Fruit fly (Drosophila melanogaster) whole organism, embryonic: ENCODE measurements around the gene CG13893.

Experiments used
- Bgb ChIP-seq: fragments of 200-800 bp; sonication (Bioruptor generic); IDR thresholded peaks from 2 replicates; pipeline ENCODE4 v1.3.6; 2022; ENCODE audit warnings: missing biosample characterization, missing genetic modification characterization; ENCODE audit not compliant: partially characterized antibody
- CG10209 ChIP-seq: fragments of 200-800 bp; sonication (Bioruptor generic); optimal IDR thresholded peaks from 3 replicates; lab custom pipeline; 2017; ENCODE audit warnings: missing biosample characterization, mild to moderate bottlenecking, missing genetic modification characterization, missing genetic modification reagents
- CG10274 ChIP-seq: fragments of 200-800 bp; sonication (Bioruptor generic); optimal IDR thresholded peaks from 3 replicates; lab custom pipeline; 2017; ENCODE audit warnings: missing biosample characterization, mild to moderate bottlenecking, missing genetic modification characterization
- CG11398 ChIP-seq: fragments of 200-800 bp; sonication (Bioruptor generic); optimal IDR thresholded peaks from 2 replicates; lab custom pipeline; 2016; ENCODE audit warnings: missing biosample characterization, missing genetic modification characterization
- CG12236 ChIP-seq: fragments of 200-800 bp; sonication (Bioruptor generic); optimal IDR thresholded peaks from 2 replicates; lab custom pipeline; 2016; ENCODE audit warnings: missing biosample characterization, missing genetic modification characterization
- CG13287 ChIP-seq: fragments of 200-800 bp; sonication (Bioruptor generic); IDR thresholded peaks from 2 replicates; pipeline ENCODE4 v1.3.6; 2022; ENCODE audit warnings: missing biosample characterization, missing genetic modification characterization; ENCODE audit not compliant: partially characterized antibody
- CG13424 ChIP-seq: fragments of 200-800 bp; sonication (Bioruptor generic); optimal IDR thresholded peaks from 2 replicates; lab custom pipeline; 2019; ENCODE audit warnings: missing biosample characterization, mild to moderate bottlenecking, missing genetic modification characterization, moderate library complexity
- CG13894 ChIP-seq: fragments of 200-800 bp; sonication (Bioruptor generic); optimal IDR thresholded peaks from 3 replicates; lab custom pipeline; 2018; ENCODE audit warnings: missing biosample characterization, mild to moderate bottlenecking, missing genetic modification characterization, moderate library complexity
- CG17328 ChIP-seq: fragments of 200-800 bp; sonication (Bioruptor generic); IDR thresholded peaks from 2 replicates; pipeline ENCODE4 v1.3.6; 2022; ENCODE audit warnings: missing biosample characterization, missing genetic modification characterization
- CG18011 ChIP-seq: fragments of 200-800 bp; sonication (Bioruptor generic); optimal IDR thresholded peaks from 2 replicates; lab custom pipeline; 2017; ENCODE audit warnings: missing biosample characterization, missing genetic modification characterization, mild to moderate bottlenecking, moderate library complexity, missing genotype
- CG2129 ChIP-seq: fragments of 200-800 bp; sonication (Bioruptor generic); IDR thresholded peaks from 2 replicates; pipeline ENCODE4 v1.3.6; 2022; ENCODE audit warnings: missing biosample characterization, missing genetic modification characterization; ENCODE audit not compliant: partially characterized antibody
- CG2202 ChIP-seq: fragments of 200-800 bp; sonication (Bioruptor generic); optimal IDR thresholded peaks from 2 replicates; lab custom pipeline; 2018; ENCODE audit warnings: missing biosample characterization, mild to moderate bottlenecking, missing genetic modification characterization
- CG31365 ChIP-seq: fragments of 200-800 bp; sonication (Bioruptor generic); optimal IDR thresholded peaks from 2 replicates; lab custom pipeline; 2018; ENCODE audit warnings: missing biosample characterization, mild to moderate bottlenecking, missing genetic modification characterization
- CG33213 ChIP-seq: fragments of 200-800 bp; sonication (Bioruptor generic); optimal IDR thresholded peaks from 3 replicates; lab custom pipeline; 2016; ENCODE audit warnings: missing biosample characterization, missing genetic modification characterization
- CG34376 ChIP-seq: fragments of 200-800 bp; sonication (Bioruptor generic); optimal IDR thresholded peaks from 2 replicates; lab custom pipeline; 2018; ENCODE audit warnings: missing biosample characterization, mild to moderate bottlenecking, missing genetic modification characterization
- CG34422 ChIP-seq: fragments of 200-800 bp; sonication (Bioruptor generic); IDR thresholded peaks from 3 replicates; pipeline ENCODE4 v1.3.6; 2022; ENCODE audit warnings: missing biosample characterization, missing genetic modification characterization
- CG3847 ChIP-seq: fragments of 200-800 bp; sonication (Bioruptor generic); IDR thresholded peaks from 2 replicates; pipeline ENCODE4 v1.3.6; 2022; ENCODE audit warnings: missing biosample characterization, missing genetic modification characterization
- CG7372 ChIP-seq: fragments of 200-800 bp; sonication (Bioruptor generic); IDR thresholded peaks from 2 replicates; pipeline ENCODE4 v1.3.6; 2022; ENCODE audit warnings: missing biosample characterization, missing genetic modification characterization
- Dad ChIP-seq: fragments of 200-800 bp; sonication (Bioruptor generic); optimal IDR thresholded peaks from 3 replicates; lab custom pipeline; 2016; ENCODE audit warnings: missing biosample characterization, missing genetic modification characterization
- Dip3 ChIP-seq: fragments of 200-800 bp; sonication (Bioruptor generic); optimal IDR thresholded peaks from 3 replicates; lab custom pipeline; 2016; ENCODE audit warnings: missing biosample characterization, missing genetic modification characterization
- Dll ChIP-seq: fragments of 200-800 bp; sonication (Bioruptor generic); IDR thresholded peaks from 4 replicates; pipeline ENCODE4 v1.3.6; 2022; ENCODE audit warnings: missing biosample characterization, missing genetic modification characterization; ENCODE audit not compliant: partially characterized antibody
- Dp ChIP-seq: fragments of 200-800 bp; sonication (Bioruptor generic); optimal IDR thresholded peaks from 2 replicates; lab custom pipeline; 2018; ENCODE audit warnings: missing biosample characterization, mild to moderate bottlenecking, missing genetic modification characterization, moderate library complexity
- E2f2 ChIP-seq: fragments of 200-800 bp; sonication (Bioruptor generic); IDR thresholded peaks from 2 replicates; pipeline ENCODE4 v1.3.6; 2022; ENCODE audit warnings: missing biosample characterization, missing genetic modification characterization
- Hsf ChIP-seq: fragments of 200-800 bp; sonication (Bioruptor generic); optimal IDR thresholded peaks from 3 replicates; lab custom pipeline; 2016; ENCODE audit warnings: missing biosample characterization, missing genetic modification characterization
- MTF-1 ChIP-seq: fragments of 200-800 bp; sonication (Bioruptor generic); optimal IDR thresholded peaks from 2 replicates; lab custom pipeline; 2018; ENCODE audit warnings: missing biosample characterization, mild to moderate bottlenecking, missing genetic modification characterization, borderline replicate concordance
- Myb ChIP-seq: fragments of 200-800 bp; sonication (Bioruptor generic); optimal IDR thresholded peaks from 2 replicates; lab custom pipeline; 2016; ENCODE audit warnings: missing biosample characterization, missing genetic modification characterization
- NfI ChIP-seq: fragments of 200-800 bp; sonication (Bioruptor generic); optimal IDR thresholded peaks from 3 replicates; lab custom pipeline; 2018; ENCODE audit warnings: missing biosample characterization, mild to moderate bottlenecking, missing genetic modification characterization, moderate library complexity
- Sox102F ChIP-seq: fragments of 200-800 bp; sonication (Bioruptor generic); optimal IDR thresholded peaks from 2 replicates; lab custom pipeline; 2018; ENCODE audit warnings: missing biosample characterization, mild to moderate bottlenecking, missing genetic modification characterization, moderate library complexity
- Sry-β ChIP-seq: fragments of 200-800 bp; sonication (Bioruptor generic); optimal IDR thresholded peaks from 2 replicates; lab custom pipeline; 2018; ENCODE audit warnings: missing biosample characterization, mild to moderate bottlenecking, missing genetic modification characterization, moderate library complexity
- bbx ChIP-seq: fragments of 200-800 bp; sonication (Bioruptor generic); IDR thresholded peaks from 2 replicates; pipeline ENCODE4 v1.3.6; 2022; ENCODE audit warnings: missing biosample characterization, missing genetic modification characterization; ENCODE audit not compliant: partially characterized antibody
- bsh ChIP-seq, 2 experiments: fragments of 200-800 bp; sonication (Bioruptor generic); optimal IDR thresholded peaks; 2 replicates each; lab custom pipeline; 2017 to 2018; ENCODE audit warnings: mild to moderate bottlenecking in 2 of 2, missing biosample characterization in 2 of 2, missing genetic modification characterization in 2 of 2, moderate library complexity in 1 of 2
- dati ChIP-seq: fragments of 200-800 bp; sonication (Bioruptor generic); IDR thresholded peaks from 2 replicates; pipeline ENCODE4 v1.3.6; 2022; ENCODE audit warnings: missing biosample characterization, missing genetic modification characterization
- disco-r ChIP-seq: fragments of 200-800 bp; sonication (Bioruptor generic); optimal IDR thresholded peaks from 2 replicates; lab custom pipeline; 2016; ENCODE audit warnings: missing biosample characterization, missing genetic modification characterization
- dmrt11E ChIP-seq: fragments of 200-800 bp; sonication (Bioruptor generic); optimal IDR thresholded peaks from 3 replicates; lab custom pipeline; 2018; ENCODE audit warnings: missing biosample characterization, mild to moderate bottlenecking, missing genetic modification characterization, moderate library complexity
- esg ChIP-seq: fragments of 200-800 bp; sonication (Bioruptor generic); conservative IDR thresholded peaks from 2 replicates; pipeline ENCODE4 v1.3.6; 2022; ENCODE audit warnings: missing biosample characterization, missing genetic modification characterization
- eyg ChIP-seq: fragments of 200-800 bp; sonication (Bioruptor generic); optimal IDR thresholded peaks from 3 replicates; lab custom pipeline; 2016; ENCODE audit warnings: missing biosample characterization, missing genetic modification characterization
- grau ChIP-seq: fragments of 200-800 bp; optimal IDR thresholded peaks from 3 replicates; lab custom pipeline; 2019; ENCODE audit warnings: missing biosample characterization, mild to moderate bottlenecking, missing genetic modification characterization, moderate library complexity
- gsb-n ChIP-seq: fragments of 200-800 bp; sonication (Bioruptor generic); optimal IDR thresholded peaks from 3 replicates; lab custom pipeline; 2018; ENCODE audit warnings: missing biosample characterization, mild to moderate bottlenecking, missing genetic modification characterization
- h ChIP-seq: fragments of >200 bp; optimal IDR thresholded peaks from 2 replicates; lab custom pipeline; 2017
- hth ChIP-seq: fragments of >200 bp; optimal IDR thresholded peaks from 2 replicates; lab custom pipeline; 2017; ENCODE audit warnings: inconsistent platforms
- kah ChIP-seq: fragments of 200-800 bp; sonication (Bioruptor generic); optimal IDR thresholded peaks from 2 replicates; lab custom pipeline; 2018; ENCODE audit warnings: missing biosample characterization, mild to moderate bottlenecking, missing genetic modification characterization
- maf-S ChIP-seq: fragments of 200-800 bp; sonication (Bioruptor generic); optimal IDR thresholded peaks from 2 replicates; lab custom pipeline; 2016; ENCODE audit warnings: missing biosample characterization, missing genetic modification characterization
- nerfin-1 ChIP-seq: fragments of 200-800 bp; sonication (Bioruptor generic); optimal IDR thresholded peaks from 3 replicates; lab custom pipeline; 2019; ENCODE audit warnings: missing biosample characterization, mild to moderate bottlenecking, missing genetic modification characterization, moderate library complexity
- pum ChIP-seq: fragments of 200-800 bp; sonication (Bioruptor generic); optimal IDR thresholded peaks from 2 replicates; lab custom pipeline; 2016; ENCODE audit warnings: missing biosample characterization, missing genetic modification characterization
- sens ChIP-seq: fragments of 200-800 bp; sonication (Bioruptor generic); peaks from one replicate; lab custom pipeline; 2016; ENCODE audit warnings: missing biosample characterization, missing genetic modification characterization
- shn ChIP-seq: fragments of 200-800 bp; sonication (Bioruptor generic); optimal IDR thresholded peaks from 3 replicates; lab custom pipeline; 2016; ENCODE audit warnings: missing biosample characterization, missing genetic modification characterization
- ssp ChIP-seq: fragments of 200-800 bp; sonication (Bioruptor generic); IDR thresholded peaks from 2 replicates; pipeline ENCODE4 v1.3.6; 2022; ENCODE audit warnings: missing biosample characterization, missing genetic modification characterization
- tgo ChIP-seq: fragments of 200-800 bp; sonication (Bioruptor generic); IDR thresholded peaks from 3 replicates; pipeline ENCODE4 v1.3.6; 2022; ENCODE audit warnings: missing biosample characterization, missing genetic modification characterization
- tin ChIP-seq: fragments of 200-800 bp; sonication (Bioruptor generic); optimal IDR thresholded peaks from 3 replicates; lab custom pipeline; 2016; ENCODE audit warnings: missing biosample characterization, missing genetic modification characterization
- twi ChIP-seq: fragments of 200-800 bp; optimal IDR thresholded peaks from 2 replicates; lab custom pipeline; 2019; ENCODE audit warnings: missing biosample characterization, mild to moderate bottlenecking, missing genetic modification characterization, moderate library complexity

The CG13893 gene

DNA sequence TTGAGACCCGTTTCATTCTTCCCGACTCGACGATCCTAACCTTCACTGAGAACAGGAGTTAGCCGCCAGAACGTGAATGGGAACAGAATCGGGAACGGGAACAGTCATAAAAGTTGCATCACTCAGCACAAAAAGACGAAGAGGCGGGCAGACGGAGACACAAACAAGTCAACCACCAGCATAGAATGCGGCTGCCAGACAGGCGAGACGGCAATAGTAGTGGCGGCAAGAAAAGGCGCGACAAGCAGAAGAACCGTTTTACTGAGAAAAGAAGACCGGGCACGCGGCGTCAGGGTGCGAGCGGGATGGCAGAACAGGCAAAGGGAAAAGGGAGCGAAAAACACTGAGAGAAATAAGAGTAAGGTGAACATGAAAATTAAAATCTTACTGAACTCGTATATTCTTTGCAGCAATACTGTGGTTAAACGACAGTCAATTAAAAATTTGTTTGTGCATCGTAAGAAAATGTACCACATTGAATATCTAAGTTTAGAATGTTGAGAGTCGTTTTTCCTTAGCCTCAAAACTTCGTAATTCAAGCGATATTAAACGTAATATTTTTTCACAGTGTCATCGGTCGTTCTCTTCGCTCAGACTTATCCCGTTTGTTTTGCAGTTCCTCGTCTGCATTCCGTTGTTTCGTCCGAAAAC is 36.6 kb upstream of the CG13893 start (continued):
- TF ChIP-seq Bgb (GFP tag; lab: Robert Waterston, UW): 0 out of 2 replicates have a peak, but pooled peaks have one; percentile 15
- no peak for TF ChIP-seq Dll (GFP tag; lab: Robert Waterston, UW)
- peak; percentile 88 for TF ChIP-seq CG10209
- peak; percentile 76 for TF ChIP-seq maf-S (GFP tag; lab: Kevin White, UChicago)
- peak; percentile 77 for TF ChIP-seq Sox102F
- TF ChIP-seq h (lab: Kevin White, UChicago): no peak
- no peak for TF ChIP-seq CG13287 (GFP tag; lab: Robert Waterston, UW)
- TF ChIP-seq tgo: peak; percentile 71; the same call in 2 of the 3 replicates
- TF ChIP-seq CG10274: no peak
- peak; percentile 56; the same call in 1 of the 2 replicates for TF ChIP-seq ssp (GFP tag; lab: Robert Waterston, UW)
- no peak for TF ChIP-seq dati (GFP tag; lab: Robert Waterston, UW)
- peak; percentile 81 for TF ChIP-seq nerfin-1 (tag; lab: Kevin White, UChicago)
- no peak for TF ChIP-seq Sry-β (GFP tag; lab: Kevin White, UChicago)
- TF ChIP-seq CG34422 (GFP tag; lab: Robert Waterston, UW): no peak; the same call in 1 of the 3 replicates
- TF ChIP-seq esg (GFP tag; lab: Robert Waterston, UW): peak; percentile 73
- TF ChIP-seq twi (tag; lab: Kevin White, UChicago): peak; percentile 77
- peak; percentile 44 for TF ChIP-seq kah (GFP tag; lab: Kevin White, UChicago)
- TF ChIP-seq CG13424 (tag; lab: Kevin White, UChicago): peak; percentile 86
- peak; percentile 78 for TF ChIP-seq CG12236 (GFP tag; lab: Kevin White, UChicago)
- TF ChIP-seq MTF-1 (GFP tag; lab: Kevin White, UChicago): peak; percentile 58
- peak; percentile 86 for TF ChIP-seq tin (GFP tag; lab: Kevin White, UChicago)
- peak; percentile 86 for TF ChIP-seq CG2202 (tag; lab: Kevin White, UChicago)
- TF ChIP-seq Dad (GFP tag; lab: Kevin White, UChicago): peak; percentile 71
- peak; percentile 85 to 93 for TF ChIP-seq bsh (GFP tag; optimal IDR thresholded peaks at IDR 0.05; lab: Kevin White, UChicago)
- peak; percentile 61 for TF ChIP-seq CG3847 (GFP tag; lab: Robert Waterston, UW)
- TF ChIP-seq CG2129 (GFP tag; lab: Robert Waterston, UW): no peak
- TF ChIP-seq bbx (GFP tag; lab: Robert Waterston, UW): no peak
- TF ChIP-seq hth (lab: Kevin White, UChicago): no peak
- TF ChIP-seq gsb-n (tag; lab: Kevin White, UChicago): peak; percentile 86
- peak; percentile 84 for TF ChIP-seq grau
- peak; percentile 42 for TF ChIP-seq CG18011 (GFP tag; lab: Kevin White, UChicago)
- peak; percentile 48; the same call in 1 of the 2 replicates for TF ChIP-seq CG7372 (GFP tag; lab: Robert Waterston, UW)
- TF ChIP-seq NfI (GFP tag; lab: Kevin White, UChicago): peak; percentile 76
- peak; percentile 83 for TF ChIP-seq disco-r (GFP tag; lab: Kevin White, UChicago)
- TF ChIP-seq sens (GFP tag; lab: Kevin White, UChicago): peak; percentile 99
- peak; percentile 85 for TF ChIP-seq Hsf (GFP tag; lab: Kevin White, UChicago)
- TF ChIP-seq CG17328 (GFP tag; lab: Robert Waterston, UW): peak; percentile 77
- TF ChIP-seq CG34376 (GFP tag; lab: Kevin White, UChicago): peak; percentile 15
- TF ChIP-seq Dp (GFP tag; lab: Kevin White, UChicago): no peak
- TF ChIP-seq Dip3 (GFP tag; lab: Kevin White, UChicago): peak; percentile 54
- peak; percentile 58 for TF ChIP-seq Myb (GFP tag; lab: Kevin White, UChicago)
- TF ChIP-seq CG33213 (GFP tag; lab: Kevin White, UChicago): peak; percentile 74
- peak; percentile 70 for TF ChIP-seq CG11398 (GFP tag; lab: Kevin White, UChicago)
- peak; percentile 62 for TF ChIP-seq E2f2
- peak; percentile 78 for TF ChIP-seq pum (GFP tag; lab: Kevin White, UChicago)
- TF ChIP-seq CG13894 (tag; lab: Kevin White, UChicago): peak; percentile 6
- TF ChIP-seq CG31365 (tag; lab: Kevin White, UChicago): peak; percentile 7
- TF ChIP-seq shn: peak; percentile 84
- peak; percentile 68 for TF ChIP-seq eyg
- TF ChIP-seq dmrt11E (tag; lab: Kevin White, UChicago): peak; percentile 95
